Worm (Caenorhabditis elegans) whole organism, dauer: Measurements from ENCODE around the gene F55C12.19.

Experiments
- unc-62 ChIP-seq: sonication (generic microtip); optimal IDR thresholded peaks from 2 replicates; lab custom pipeline; 2017; ENCODE audit warnings: missing biosample characterization, missing genetic modification reagents, missing genetic modification characterization

F55C12.19 gene

DNA sequence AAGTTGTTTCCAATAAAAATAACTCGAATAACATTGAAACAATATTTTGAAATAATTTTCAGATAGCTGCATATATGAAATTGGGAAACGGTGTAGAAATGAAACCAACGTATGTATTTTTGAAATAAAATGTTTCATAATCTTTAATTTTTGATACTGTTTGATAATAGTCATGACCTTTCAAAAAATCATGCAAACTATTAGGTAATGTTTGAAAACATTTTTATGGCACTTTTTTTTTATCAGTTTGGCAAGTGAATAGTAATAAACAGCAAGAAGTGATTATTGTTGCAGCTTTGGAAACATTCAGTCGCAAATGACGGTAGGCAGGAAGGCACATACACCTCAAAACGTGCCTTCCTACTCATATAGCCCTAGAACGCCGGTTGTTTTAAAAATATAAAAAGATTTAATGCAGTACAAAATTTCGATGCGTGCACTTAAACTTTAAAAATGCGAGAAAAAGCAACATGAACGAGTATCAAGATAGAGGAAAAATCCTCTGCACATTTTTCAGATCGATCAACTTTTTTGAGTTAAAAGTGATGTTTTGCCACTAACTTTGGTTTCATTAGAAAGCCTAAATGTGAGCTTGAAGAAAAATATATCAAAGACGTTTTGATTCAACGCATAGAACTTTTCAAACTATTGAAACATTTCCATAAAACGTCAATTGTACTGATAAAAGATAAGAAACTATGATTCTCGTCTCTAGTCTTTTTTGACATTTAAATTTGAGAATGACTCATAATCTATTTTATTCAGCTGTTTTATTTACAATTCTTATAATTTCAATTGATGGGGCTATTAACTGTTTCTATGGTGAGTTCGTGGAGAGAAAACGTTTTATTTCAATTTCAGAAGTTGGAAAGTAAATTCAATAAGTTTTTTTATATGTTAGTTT, at the start of gene F55C12.19:
Gene F55C12.19, plus strand, starts transcription at position 735 of the 904 bp plus-strand sequence.
- no peak for TF ChIP-seq unc-62

DNA sequence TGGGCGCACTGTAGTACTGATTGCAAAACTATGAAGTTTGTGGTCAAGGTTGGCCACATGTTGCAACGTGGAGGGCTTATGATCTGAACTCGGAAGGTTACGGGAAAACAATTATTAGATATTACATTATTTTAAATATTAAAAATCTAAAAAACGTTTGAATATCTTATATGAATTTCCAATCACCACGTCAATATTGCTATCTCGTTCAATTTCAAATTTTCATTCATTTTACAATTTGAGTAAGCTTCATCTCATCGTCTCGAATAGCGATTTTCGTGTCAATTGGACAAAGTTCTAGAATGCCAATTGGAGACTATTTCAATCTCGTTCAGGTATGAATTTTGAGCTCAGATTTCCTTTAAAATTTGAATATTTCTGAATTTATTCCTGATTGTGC, 49.6 kb upstream of the F55C12.19 start, which contains the start of gene ZK1248.20:
Gene ZK1248.20, plus strand, starts transcription at position 301 of the 400 bp plus-strand sequence.
- TF ChIP-seq unc-62 = no peak

DNA sequence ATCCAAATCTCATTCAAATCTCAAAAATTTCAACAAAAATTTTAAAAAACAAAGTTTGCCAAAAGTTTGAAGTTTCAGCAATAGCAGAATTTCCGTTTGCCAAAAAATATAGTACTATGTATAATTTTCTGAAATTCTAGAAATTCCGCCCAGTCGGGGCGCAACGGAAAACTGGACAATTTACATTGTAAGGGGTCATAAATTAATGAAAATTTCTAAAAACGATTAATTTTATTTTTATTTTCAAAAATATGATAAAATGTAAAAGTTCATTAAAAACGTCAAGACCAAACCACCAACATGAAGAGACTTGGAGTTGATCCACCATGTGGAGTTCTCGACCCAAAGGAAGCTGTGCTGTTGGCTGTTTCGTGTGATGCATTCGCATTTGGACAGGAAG, 47.6 kb upstream of the F55C12.19 start, which contains the start of gene ZK1248.4:
Gene ZK1248.4, plus strand, starts transcription at position 301 of the 400 bp plus-strand sequence.
- no peak for TF ChIP-seq unc-62

DNA sequence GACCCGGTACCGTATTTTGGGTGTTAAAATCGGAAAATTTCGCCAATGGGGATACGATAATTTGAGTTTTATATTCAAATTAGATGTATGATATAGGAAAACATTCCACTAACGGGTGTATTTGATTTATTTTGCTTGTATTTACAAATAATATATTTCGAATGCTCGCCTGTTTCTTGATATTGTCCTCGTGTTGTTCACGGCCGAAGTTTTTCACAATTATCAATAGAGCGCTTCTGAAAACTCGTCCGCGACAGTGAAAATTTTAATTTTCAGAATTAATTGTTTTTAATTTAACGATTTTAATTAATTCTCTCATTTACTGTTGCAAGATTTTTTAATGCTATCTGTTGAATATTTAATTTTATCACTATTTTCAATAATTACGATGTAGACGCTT, 46.3 kb upstream of the F55C12.19 start:
- TF ChIP-seq unc-62 = no peak

DNA sequence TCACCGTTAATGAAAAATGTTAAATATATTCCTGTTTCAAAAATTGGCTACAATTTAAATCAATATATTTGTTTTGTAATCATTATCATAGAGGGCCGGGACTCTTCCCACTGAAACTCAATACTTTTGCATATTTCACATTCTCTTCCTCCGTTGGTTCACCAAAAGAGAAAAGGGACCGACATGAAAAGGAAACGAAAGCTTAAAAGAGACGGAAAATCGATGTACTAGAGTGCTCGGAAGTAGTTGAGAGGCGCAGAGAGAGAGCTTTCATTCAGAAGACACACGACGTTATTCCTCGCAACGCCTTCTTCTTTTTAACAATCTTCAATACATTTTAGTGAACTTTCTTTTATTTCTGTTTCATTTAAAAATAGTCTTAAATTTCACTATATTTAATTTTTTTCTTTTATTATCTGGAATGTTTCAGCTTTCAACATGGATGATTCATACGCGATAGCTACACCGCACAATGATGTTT, 45.6 kb upstream of the F55C12.19 start, which contains the start of gene ehs-1:
Gene ehs-1, plus strand, starts transcription at position 431 of the 481 bp plus-strand sequence.
- no peak for TF ChIP-seq unc-62

DNA sequence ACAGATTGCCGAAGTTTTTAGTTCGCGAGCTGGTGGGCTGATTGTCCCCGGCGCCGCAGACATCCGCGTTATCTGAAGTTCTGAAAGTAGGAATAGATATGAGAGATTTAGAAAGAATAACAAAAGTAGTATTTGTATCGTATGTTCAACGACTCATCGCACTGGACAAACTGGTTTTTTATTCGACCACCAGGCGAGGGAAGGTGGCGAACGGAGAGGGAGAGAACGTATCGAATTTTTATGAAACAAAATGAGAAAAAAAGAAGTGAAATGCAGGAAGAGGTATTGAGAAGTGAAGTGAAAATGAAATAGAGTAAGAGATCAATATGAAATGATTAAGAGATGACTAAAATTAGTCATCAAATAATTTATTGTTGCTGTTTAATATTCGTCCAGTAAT, 38.6 kb upstream of the F55C12.19 start, which contains the start of gene tbc-2:
Gene tbc-2, minus strand, starts transcription at position 80 of the 400 bp plus-strand sequence.
- TF ChIP-seq unc-62 = no peak

DNA sequence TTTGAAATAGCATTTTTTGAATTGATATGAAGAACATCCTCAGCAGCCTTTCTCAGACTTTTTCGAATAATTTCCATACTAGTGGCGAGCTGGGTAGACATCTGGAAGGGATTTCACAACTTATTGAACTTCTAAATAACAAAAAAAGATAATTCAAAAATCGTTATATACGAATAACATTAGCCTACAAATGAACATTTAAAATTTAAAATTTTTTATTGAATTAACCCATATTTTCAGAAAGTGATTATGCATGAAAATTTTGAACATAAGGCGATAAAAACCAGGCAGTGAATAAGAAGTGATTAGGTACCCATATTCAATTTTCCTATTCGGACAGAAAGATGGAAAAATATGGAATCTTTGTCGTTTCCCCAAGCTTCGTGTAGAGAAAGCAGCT, 37.5 kb upstream of the F55C12.19 start, which contains the start of gene ZK1248.11:
Gene ZK1248.11, minus strand, starts transcription at position 101 of the 400 bp plus-strand sequence.
- TF ChIP-seq unc-62 = no peak

DNA sequence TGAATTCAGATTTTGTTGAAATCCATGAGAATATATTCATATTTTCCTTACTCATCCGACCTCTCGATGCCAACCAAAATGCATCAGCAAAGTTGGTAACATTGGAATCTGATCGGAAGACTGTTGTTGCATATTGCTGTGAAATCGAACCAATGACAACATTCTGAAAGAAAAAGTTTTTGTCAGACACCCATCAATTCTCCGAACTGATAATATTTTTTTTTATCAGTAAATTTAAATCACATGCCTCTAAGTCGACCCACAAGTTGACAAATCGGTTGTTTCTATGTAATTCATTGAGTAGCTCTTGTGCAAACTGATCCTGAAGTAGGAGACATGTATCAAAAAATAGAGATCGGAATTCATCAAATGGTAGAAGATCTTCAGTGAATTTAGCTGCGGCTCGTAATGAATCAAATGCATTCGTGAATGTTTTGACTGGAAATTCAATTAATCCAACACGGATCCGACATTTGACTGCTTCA, 36.0 kb upstream of the F55C12.19 start, which contains the start of gene col-74:
Gene col-74, plus strand, starts transcription at position 435 of the 485 bp plus-strand sequence.
- TF ChIP-seq unc-62 = no peak

DNA sequence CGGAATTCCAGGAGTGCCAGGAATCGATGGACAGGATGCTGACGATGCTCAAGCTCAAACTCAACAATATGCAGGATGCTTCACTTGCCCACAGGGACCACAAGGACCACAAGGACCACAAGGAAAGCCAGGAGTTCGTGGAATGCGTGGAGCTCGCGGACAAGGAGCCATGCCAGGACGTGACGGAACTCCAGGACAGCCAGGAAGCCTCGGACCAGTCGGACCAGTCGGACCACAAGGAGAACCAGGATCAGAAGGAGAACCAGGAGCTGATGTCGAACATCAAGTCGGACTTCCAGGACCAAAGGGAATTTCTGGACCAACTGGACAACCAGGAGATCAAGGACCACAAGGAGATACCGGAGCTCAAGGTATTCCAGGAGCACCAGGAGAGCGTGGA, 34.6 kb upstream of the F55C12.19 start:
- no peak for TF ChIP-seq unc-62

DNA sequence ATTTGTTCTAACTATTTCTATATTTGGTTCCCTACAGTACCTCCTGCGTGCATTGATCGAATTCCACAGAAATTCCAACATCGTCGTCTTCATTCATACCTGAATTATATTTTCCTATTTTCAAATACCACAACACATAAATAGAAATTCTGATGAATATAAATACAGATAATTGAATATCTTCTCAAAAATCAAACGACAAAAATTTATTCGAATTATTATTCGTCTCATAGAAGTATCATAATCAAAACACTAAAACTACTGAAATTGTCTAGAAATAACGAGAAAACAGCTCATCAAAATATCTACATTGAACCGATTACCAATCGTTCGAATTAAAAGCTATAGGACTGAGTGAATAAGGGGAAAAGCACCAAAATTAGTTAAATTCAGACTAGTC, 32.8 kb upstream of the F55C12.19 start, which contains the start of gene gtap-1:
Gene gtap-1, minus strand, starts transcription at position 101 of the 400 bp plus-strand sequence.
- no peak for TF ChIP-seq unc-62

DNA sequence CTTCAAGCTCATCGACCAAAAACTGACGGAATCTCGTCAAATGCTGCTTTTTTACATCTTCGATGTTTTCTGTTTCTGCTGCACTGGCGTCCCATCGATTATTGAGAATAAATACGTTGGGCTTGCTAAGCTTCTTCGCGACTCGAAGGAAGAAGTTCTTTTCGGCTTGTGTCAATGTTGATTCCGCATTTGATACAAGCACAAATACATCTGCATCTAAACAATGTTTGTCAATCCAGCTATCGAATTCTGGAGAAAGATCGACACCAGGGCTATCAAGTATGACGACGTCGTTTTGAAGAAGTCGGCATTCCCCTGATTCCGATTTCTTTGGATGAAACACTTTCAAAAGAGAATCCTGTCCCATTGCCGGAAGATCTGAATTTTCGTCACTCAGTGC, 30.8 kb upstream of the F55C12.19 start:
- TF ChIP-seq unc-62 = no peak

DNA sequence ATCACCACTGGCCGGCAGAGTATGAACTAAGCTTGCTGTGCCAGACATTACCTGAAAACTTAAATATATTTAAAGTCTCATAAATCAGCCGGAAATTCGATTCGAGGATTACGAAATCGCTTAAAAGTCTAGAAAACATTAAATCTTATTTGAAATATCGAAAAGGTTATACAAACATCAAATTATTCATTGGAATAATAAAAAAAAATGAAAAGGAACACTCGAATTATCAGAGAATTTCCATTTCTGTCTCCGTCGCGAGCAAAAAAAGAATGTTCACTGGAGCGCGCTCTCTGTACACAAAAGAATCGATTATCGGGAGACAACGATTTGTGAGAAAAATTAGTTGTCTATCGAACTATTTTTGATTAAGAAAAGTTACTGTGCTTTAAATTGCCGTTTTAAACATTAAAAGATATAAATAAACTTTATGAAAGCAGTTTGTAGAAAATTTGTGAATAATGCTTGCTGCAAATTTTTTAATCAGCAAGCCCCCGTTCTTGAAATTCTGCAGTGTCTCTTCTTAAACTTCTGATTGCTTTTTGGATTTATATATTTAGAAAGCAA, 29.7 kb upstream of the F55C12.19 start, which contains the start of gene fzo-1:
Gene fzo-1, minus strand, starts transcription at position 51 of the 567 bp plus-strand sequence.
- no peak for TF ChIP-seq unc-62

DNA sequence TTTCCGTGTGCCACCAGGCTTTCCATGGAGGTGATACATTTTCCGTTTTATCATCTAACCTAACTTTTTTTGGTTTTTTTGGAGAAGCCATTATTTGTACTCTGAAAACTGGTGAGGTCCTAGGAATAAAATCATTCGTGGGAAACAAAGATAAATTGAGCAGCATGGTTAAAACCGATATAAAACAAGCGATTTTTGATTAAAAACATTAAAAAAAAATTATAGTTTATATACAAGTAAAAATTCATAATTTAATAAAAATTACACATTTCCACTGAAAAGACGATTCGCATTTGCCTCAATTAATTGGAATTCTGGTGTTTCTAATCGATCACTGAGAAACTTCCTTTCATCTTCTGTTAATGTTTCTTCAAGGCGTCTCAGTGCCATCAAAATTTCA, 27.5 kb upstream of the F55C12.19 start, which contains the start of gene ZK1248.15:
Gene ZK1248.15, minus strand, starts transcription at position 101 of the 400 bp plus-strand sequence.
- TF ChIP-seq unc-62 = no peak

DNA sequence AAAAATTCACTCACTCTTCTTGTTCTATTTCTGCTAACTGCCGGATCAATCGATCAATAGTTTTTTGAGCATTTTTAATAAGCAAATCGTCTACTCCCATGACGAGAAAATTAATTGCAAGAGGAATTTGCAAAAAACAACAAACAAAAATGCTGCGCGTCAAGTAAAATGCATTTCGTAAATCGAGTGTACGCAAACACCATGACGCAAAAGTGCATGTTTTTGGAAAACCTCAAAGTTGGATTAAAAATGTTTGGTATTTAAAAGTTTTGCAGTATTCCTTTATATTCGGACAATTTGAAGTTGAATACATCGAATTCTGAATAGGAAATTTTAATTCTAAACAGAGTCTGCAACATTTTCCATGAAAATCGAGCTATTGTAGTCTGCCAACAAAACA, 26.7 kb upstream of the F55C12.19 start, which contains the start of gene ZK1248.19:
Gene ZK1248.19, minus strand, starts transcription at position 188 of the 400 bp plus-strand sequence.
- TF ChIP-seq unc-62 = no peak

DNA sequence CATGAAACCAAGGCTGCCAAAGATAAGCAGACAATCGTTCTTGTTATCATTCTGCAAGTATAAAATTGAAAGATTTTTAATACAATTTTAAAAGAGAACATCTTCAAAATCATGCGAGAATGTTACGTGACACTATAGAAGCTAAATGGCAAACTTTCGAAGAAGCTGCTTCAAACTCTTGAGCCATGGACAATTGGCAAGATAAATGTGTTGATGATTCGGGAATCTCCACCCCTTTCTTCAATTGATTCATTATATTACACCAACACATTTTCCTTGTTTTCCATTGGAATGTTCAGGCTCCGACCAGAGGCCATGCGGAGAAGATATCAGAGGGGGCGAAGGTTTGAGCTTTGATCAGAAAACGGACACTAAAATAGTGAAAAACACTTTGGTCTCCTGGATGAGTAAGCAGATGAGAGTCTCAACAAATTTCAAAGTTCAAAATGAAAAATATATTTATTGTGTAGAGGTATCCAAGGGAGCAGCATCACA, 24.8 kb upstream of the F55C12.19 start, which contains the start of gene lec-5:
Gene lec-5, minus strand, starts transcription at position 51 of the 495 bp plus-strand sequence.
- TF ChIP-seq unc-62 = no peak

DNA sequence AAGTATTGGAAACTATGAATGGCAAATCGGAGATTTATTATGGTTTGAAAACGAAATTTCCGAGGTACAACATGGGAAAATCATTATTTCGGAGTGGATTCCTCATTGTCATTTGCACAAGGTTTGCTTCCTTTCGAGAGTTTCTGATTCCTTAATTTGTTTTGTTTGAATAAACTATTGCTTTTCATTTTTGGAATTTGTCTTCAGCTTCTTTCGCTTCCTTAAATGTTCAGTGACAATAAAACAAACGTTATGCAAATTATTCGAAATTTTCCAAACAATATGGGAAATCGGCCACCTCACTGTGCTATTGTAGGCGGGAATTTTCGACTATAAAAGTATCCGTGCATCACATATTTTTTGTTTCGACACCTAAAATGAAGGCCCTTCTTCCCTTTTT, 24.1 kb upstream of the F55C12.19 start, which contains the start of gene nep-25:
Gene nep-25, plus strand, starts transcription at position 375 of the 400 bp plus-strand sequence.
- no peak for TF ChIP-seq unc-62
